Worm (Caenorhabditis elegans): ENCODE data around the gene F23H11.7.
"Not testable (repeated sequence)": the region's sequence is repeated elsewhere in the genome, so short reads cannot be mapped to it uniquely, and the experiment has no call there.

DNA sequence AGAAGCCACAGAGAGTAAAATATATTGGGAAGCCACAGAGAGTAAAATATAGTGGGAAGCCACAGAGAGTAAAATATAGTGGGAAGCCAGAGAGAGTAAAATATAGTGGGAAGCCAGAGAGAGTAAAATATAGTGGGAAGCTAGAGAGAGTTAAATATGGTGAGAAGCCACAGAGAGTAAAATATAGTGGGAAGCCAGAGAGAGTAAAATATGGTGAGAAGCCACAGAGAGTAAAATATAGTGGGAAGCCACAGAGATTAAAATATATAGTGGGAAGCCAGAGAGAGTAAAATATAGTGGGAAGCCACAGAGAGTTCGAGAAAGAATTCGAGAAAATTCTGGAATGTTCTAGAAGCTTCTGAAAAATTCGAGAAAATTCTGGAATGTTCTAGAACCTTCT is 12.2 kb upstream of the F23H11.7 start:
- TF ChIP-seq zag-1 (tag; optimal IDR thresholded peaks at IDR 0.05); sma-9 (tag; optimal IDR thresholded peaks at IDR 0.05); nhr-23 (tag; optimal IDR thresholded peaks at IDR 0.05); ceh-16 (tag; optimal IDR thresholded peaks at IDR 0.05); unc-62 (GFP tag; optimal IDR thresholded peaks at IDR 0.05); unc-39 (tag; optimal IDR thresholded peaks at IDR 0.05); fos-1 (tag; optimal IDR thresholded peaks at IDR 0.05); skn-1 (tag; optimal IDR thresholded peaks at IDR 0.05); elt-3 (tag; optimal IDR thresholded peaks at IDR 0.05); nhr-25 (tag; optimal IDR thresholded peaks at IDR 0.05); lin-13 (GFP tag; optimal IDR thresholded peaks at IDR 0.05); unc-55 (GFP tag; optimal IDR thresholded peaks at IDR 0.05); mdl-1 (tag; optimal IDR thresholded peaks at IDR 0.05); ama-1 (optimal IDR thresholded peaks at IDR 0.05): not testable (repeated sequence)
- TF ChIP-seq sma-9 (GFP tag; optimal IDR thresholded peaks at IDR 0.05) = peak; percentile 18
